Fruit fly (Drosophila melanogaster) whole organism, pupa: ENCODE results near the gene Sec8.

Experiments used
- CG12605 ChIP-seq: fragments of 200-800 bp; sonication (Bioruptor generic); IDR thresholded peaks from 2 replicates; pipeline ENCODE4 v1.3.6; 2022; ENCODE audit warnings: missing biosample characterization, missing genetic modification characterization
- CG14655 ChIP-seq: fragments of 200-800 bp; sonication (Bioruptor generic); optimal IDR thresholded peaks from 3 replicates; lab custom pipeline; 2017; ENCODE audit warnings: mild to moderate bottlenecking, missing biosample characterization, missing genetic modification reagents, missing genetic modification characterization
- CG15710 ChIP-seq: fragments of 200-800 bp; sonication (Bioruptor generic); optimal IDR thresholded peaks from 2 replicates; lab custom pipeline; 2018; ENCODE audit warnings: missing biosample characterization, mild to moderate bottlenecking, missing genetic modification characterization, moderate library complexity
- CG17806 ChIP-seq: fragments of 200-800 bp; sonication (Bioruptor generic); optimal IDR thresholded peaks from 2 replicates; lab custom pipeline; 2018; ENCODE audit warnings: missing biosample characterization, mild to moderate bottlenecking, missing genetic modification characterization, moderate library complexity
- CG32121 ChIP-seq: fragments of 200-800 bp; sonication (Bioruptor generic); IDR thresholded peaks from 2 replicates; pipeline ENCODE4 v1.3.6; 2022; ENCODE audit warnings: missing biosample characterization, missing genetic modification characterization
- CG8301 ChIP-seq: fragments of 200-800 bp; sonication (Bioruptor generic); optimal IDR thresholded peaks from 2 replicates; lab custom pipeline; 2018; ENCODE audit warnings: missing biosample characterization, mild to moderate bottlenecking, missing genetic modification characterization
- Ets98B ChIP-seq: fragments of 200-800 bp; sonication (Bioruptor generic); IDR thresholded peaks from 2 replicates; pipeline ENCODE4 v1.3.6; 2022; ENCODE audit warnings: missing biosample characterization, missing genetic modification characterization
- fd96Ca ChIP-seq: fragments of 200-800 bp; sonication (Bioruptor generic); IDR thresholded peaks from 3 replicates; pipeline ENCODE4 v1.3.6; 2022; ENCODE audit warnings: missing biosample characterization, missing genetic modification characterization
- rn ChIP-seq: fragments of 200-800 bp; sonication (Bioruptor generic); IDR thresholded peaks from 2 replicates; pipeline ENCODE4 v1.3.6; 2022; ENCODE audit warnings: missing biosample characterization, missing genetic modification characterization

- TF ChIP-seq rn (GFP tag; lab: Robert Waterston, UW) = no peak
- TF ChIP-seq CG15710 (tag; lab: Kevin White, UChicago) = no peak
- TF ChIP-seq CG8301 (tag; lab: Kevin White, UChicago) = no peak
- TF ChIP-seq CG14655 (GFP tag; lab: Kevin White, UChicago) = no peak
- TF ChIP-seq CG17806 (tag; lab: Kevin White, UChicago) = no peak
- no peak for TF ChIP-seq Ets98B (GFP tag; lab: Robert Waterston, UW)
- TF ChIP-seq CG12605 (GFP tag; lab: Robert Waterston, UW) = no peak
- TF ChIP-seq fd96Ca = no peak
- TF ChIP-seq CG32121 (GFP tag; lab: Robert Waterston, UW) = no peak
These were observed 16.3 kb downstream of the Sec8 start, which contains the start of the genes Sym and Madm for dm6 chr3R:5742278-5743196.
